Fruit fly (Drosophila melanogaster): Measurements from ENCODE around the gene CG9168.

CG9168 gene

DNA sequence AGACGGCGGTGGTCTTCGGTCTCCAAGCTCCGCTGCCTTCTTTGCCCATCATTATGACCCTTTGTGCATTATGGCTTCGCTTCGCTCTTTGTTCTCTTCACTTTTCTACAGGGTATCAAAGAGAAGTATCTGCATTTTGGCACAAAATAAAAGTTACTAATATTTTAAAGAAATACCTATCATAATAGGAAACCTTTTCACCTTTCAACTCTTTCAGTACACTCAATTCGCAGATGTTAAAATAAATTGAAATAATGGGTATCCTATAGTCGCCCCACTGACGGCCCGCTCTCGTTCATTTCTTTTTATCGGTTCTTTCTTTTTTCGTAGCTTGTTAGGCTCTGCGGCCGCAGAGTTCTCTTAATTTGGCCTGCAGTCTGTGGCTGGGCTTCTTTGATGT, 32.0 kb downstream of the CG9168 start (continued):
- TF ChIP-seq CG6813 (GFP tag; optimal IDR thresholded peaks at IDR 0.05) (peak; percentile 60), CG8281 (tag; optimal IDR thresholded peaks at IDR 0.05) (peak; percentile 35), Sin3A (optimal IDR thresholded peaks at IDR 0.05) (no peak), CG12744 (GFP tag; optimal IDR thresholded peaks at IDR 0.05) (peak; percentile 61), CG17612 (GFP tag; IDR thresholded peaks at IDR 0.05) (peak; percentile 34; the same call in 1 of the 2 replicates), gro (GFP tag; optimal IDR thresholded peaks at IDR 0.05) (no peak), MBD-R2 (GFP tag; IDR thresholded peaks at IDR 0.05) (0 out of 2 replicates have a peak, but pooled peaks have one; percentile 18), sna (GFP tag; IDR thresholded peaks at IDR 0.05; ENCODE audit: partially characterized antibody) (no peak), CG10431 (GFP tag; optimal IDR thresholded peaks at IDR 0.05) (peak; percentile 90), CG13424 (tag; optimal IDR thresholded peaks at IDR 0.05) (peak; percentile 89), Dip3 (GFP tag; optimal IDR thresholded peaks at IDR 0.05) (no peak), nerfin-1 (tag; optimal IDR thresholded peaks at IDR 0.05) (peak; percentile 88), Atf3 (GFP tag; optimal IDR thresholded peaks at IDR 0.05) (peak; percentile 71), CG6689 (GFP tag; IDR thresholded peaks at IDR 0.05) (peak; percentile 93), btn (GFP tag; optimal IDR thresholded peaks at IDR 0.05) (peak; percentile 49), CG17328 (GFP tag; IDR thresholded peaks at IDR 0.05) (peak; percentile 95), Bdp1 (GFP tag; optimal IDR thresholded peaks at IDR 0.05) (peak; percentile 60), da (GFP tag; optimal IDR thresholded peaks at IDR 0.05) (peak; percentile 49), CG33213 (GFP tag; optimal IDR thresholded peaks at IDR 0.05) (peak; percentile 64), HLH54F (GFP tag; optimal IDR thresholded peaks at IDR 0.05) (peak; percentile 47), Hr78 (GFP tag; optimal IDR thresholded peaks at IDR 0.05) (peak in 1 of 2 experiments; percentile 70), CG10267 (tag; optimal IDR thresholded peaks at IDR 0.05) (peak; percentile 91), sr (GFP tag; IDR thresholded peaks at IDR 0.05) (0 out of 3 replicates have a peak, but pooled peaks have one; percentile 27), dan (GFP tag; IDR thresholded peaks at IDR 0.05) (peak; percentile 84), fd102C (GFP tag; optimal IDR thresholded peaks at IDR 0.05) (peak; percentile 55), CG13123 (GFP tag; optimal IDR thresholded peaks at IDR 0.05) (peak; percentile 62), fu2 (GFP tag; optimal IDR thresholded peaks at IDR 0.05) (no peak), CG12769 (tag; optimal IDR thresholded peaks at IDR 0.05) (peak; percentile 7), CG11456 (GFP tag; IDR thresholded peaks at IDR 0.05) (peak; percentile 44; the same call in 1 of the 3 replicates), CG12104 (GFP tag; optimal IDR thresholded peaks at IDR 0.05) (peak; percentile 65), Dfd (GFP tag; optimal IDR thresholded peaks at IDR 0.05) (no peak), pb (GFP tag; optimal IDR thresholded peaks at IDR 0.05) (no peak), vnd (GFP tag; IDR thresholded peaks at IDR 0.05; ENCODE audit: partially characterized antibody) (no peak), grn (GFP tag; optimal IDR thresholded peaks at IDR 0.05) (peak; percentile 31), BEAF-32 (GFP tag; optimal IDR thresholded peaks at IDR 0.05) (no peak), CG15479 (GFP tag; optimal IDR thresholded peaks at IDR 0.05) (no peak), CG11696 (GFP tag; IDR thresholded peaks at IDR 0.05) (peak; percentile 69), kah (GFP tag; optimal IDR thresholded peaks at IDR 0.05) (peak; percentile 31), CG10321 (GFP tag; IDR thresholded peaks at IDR 0.05) (no peak), dm (GFP tag; optimal IDR thresholded peaks at IDR 0.05) (peak; percentile 55), jumu (GFP tag; optimal IDR thresholded peaks at IDR 0.05) (peak; percentile 75), Ravus (GFP tag; IDR thresholded peaks at IDR 0.05) (peak; percentile 12; the same call in 1 of the 2 replicates), CG1647 (GFP tag; optimal IDR thresholded peaks at IDR 0.05) (peak; percentile 55), CG1603 (tag; optimal IDR thresholded peaks at IDR 0.05) (peak; percentile 78), Doc2 (GFP tag; IDR thresholded peaks at IDR 0.05) (no peak), CG1024 (GFP tag; IDR thresholded peaks at IDR 0.05) (peak; percentile 87), CG9727 (GFP tag; optimal IDR thresholded peaks at IDR 0.05) (peak; percentile 92), tgo (GFP tag; IDR thresholded peaks at IDR 0.05) (peak; percentile 82), lbe (GFP tag; optimal IDR thresholded peaks at IDR 0.05) (peak; percentile 94), cwo (GFP tag; optimal IDR thresholded peaks at IDR 0.05) (no peak), CG3065 (GFP tag; optimal IDR thresholded peaks at IDR 0.05) (peak; percentile 75)

Data from whole organism, embryonic.